Fruit fly (Drosophila melanogaster) whole organism, embryonic: Measurements from ENCODE around the gene CG6066.

Experiments
- ATbp ChIP-seq: fragments of 200-800 bp; sonication (Bioruptor generic); optimal IDR thresholded peaks from 2 replicates; lab custom pipeline; 2017; ENCODE audit warnings: missing biosample characterization, mild to moderate bottlenecking, missing genetic modification characterization, missing genetic modification reagents
- C15 ChIP-seq: fragments of 200-800 bp; sonication (Bioruptor generic); IDR thresholded peaks from 3 replicates; pipeline ENCODE4 v1.3.6; 2022; ENCODE audit warnings: missing biosample characterization, missing genetic modification characterization
- CG10209 ChIP-seq: fragments of 200-800 bp; sonication (Bioruptor generic); optimal IDR thresholded peaks from 3 replicates; lab custom pipeline; 2017; ENCODE audit warnings: missing biosample characterization, mild to moderate bottlenecking, missing genetic modification characterization, missing genetic modification reagents
- CG10321 ChIP-seq: fragments of 200-800 bp; sonication (Bioruptor generic); IDR thresholded peaks from 2 replicates; pipeline ENCODE4 v1.3.6; 2022; ENCODE audit warnings: missing biosample characterization, missing genetic modification characterization
- CG10959 ChIP-seq: fragments of 200-800 bp; sonication (Bioruptor generic); IDR thresholded peaks from 2 replicates; pipeline ENCODE4 v1.3.6; 2022; ENCODE audit warnings: missing biosample characterization, missing genetic modification characterization
- CG11504 ChIP-seq: fragments of 200-800 bp; sonication (Bioruptor generic); optimal IDR thresholded peaks from 3 replicates; lab custom pipeline; 2019; ENCODE audit warnings: missing biosample characterization, mild to moderate bottlenecking, missing genetic modification characterization, moderate library complexity
- CG12155 ChIP-seq: fragments of 200-800 bp; sonication (Bioruptor generic); optimal IDR thresholded peaks from 3 replicates; lab custom pipeline; 2016; ENCODE audit warnings: missing biosample characterization, missing genetic modification characterization
- CG1233 ChIP-seq: fragments of 200-800 bp; sonication (Bioruptor generic); optimal IDR thresholded peaks from 4 replicates; lab custom pipeline; 2018; ENCODE audit warnings: missing biosample characterization, mild to moderate bottlenecking, missing genetic modification characterization
- CG12659 ChIP-seq: fragments of 200-800 bp; sonication (Bioruptor generic); optimal IDR thresholded peaks from 3 replicates; lab custom pipeline; 2017; ENCODE audit warnings: mild to moderate bottlenecking, missing biosample characterization, missing genetic modification reagents, missing genetic modification characterization
- CG13775 ChIP-seq: fragments of 200-800 bp; sonication (Bioruptor generic); optimal IDR thresholded peaks from 3 replicates; lab custom pipeline; 2017; ENCODE audit warnings: missing biosample characterization, mild to moderate bottlenecking, missing genetic modification characterization
- CG1529 ChIP-seq: fragments of 200-800 bp; sonication (Bioruptor generic); optimal IDR thresholded peaks from 3 replicates; lab custom pipeline; 2018; ENCODE audit warnings: missing biosample characterization, missing genetic modification characterization
- CG16815 ChIP-seq: fragments of 200-800 bp; sonication (Bioruptor generic); optimal IDR thresholded peaks from 3 replicates; lab custom pipeline; 2017; ENCODE audit warnings: missing biosample characterization, mild to moderate bottlenecking, missing genetic modification characterization
- CG17385 ChIP-seq: fragments of 200-800 bp; sonication (Bioruptor generic); optimal IDR thresholded peaks from 3 replicates; lab custom pipeline; 2018; ENCODE audit warnings: missing biosample characterization, mild to moderate bottlenecking, missing genetic modification characterization
- CG18599 ChIP-seq: fragments of 200-800 bp; sonication (Bioruptor generic); optimal IDR thresholded peaks from 3 replicates; lab custom pipeline; 2017; ENCODE audit warnings: missing biosample characterization, missing genetic modification characterization, mild to moderate bottlenecking, moderate library complexity, missing genetic modification reagents
- CG18619 ChIP-seq: fragments of 200-800 bp; sonication (Bioruptor generic); optimal IDR thresholded peaks from 3 replicates; lab custom pipeline; 2017; ENCODE audit warnings: missing biosample characterization, mild to moderate bottlenecking, missing genetic modification characterization
- CG2889 ChIP-seq: fragments of 200-800 bp; sonication (Bioruptor generic); IDR thresholded peaks from 3 replicates; pipeline ENCODE4 v1.3.6; 2022; ENCODE audit warnings: missing biosample characterization, missing genetic modification characterization
- CG3065 ChIP-seq: fragments of 200-800 bp; sonication (Bioruptor generic); optimal IDR thresholded peaks from 2 replicates; lab custom pipeline; 2016; ENCODE audit warnings: missing biosample characterization, missing genetic modification characterization
- CG4707 ChIP-seq: fragments of 200-800 bp; sonication (Bioruptor generic); optimal IDR thresholded peaks from 2 replicates; lab custom pipeline; 2018; ENCODE audit warnings: missing biosample characterization, mild to moderate bottlenecking, missing genetic modification characterization, moderate library complexity
- CG4854 ChIP-seq: fragments of 200-800 bp; sonication (Bioruptor generic); optimal IDR thresholded peaks from 2 replicates; lab custom pipeline; 2016; ENCODE audit warnings: missing biosample characterization, missing genetic modification characterization, inconsistent platforms
- CG6813 ChIP-seq: fragments of 200-800 bp; sonication (Bioruptor generic); optimal IDR thresholded peaks from 2 replicates; lab custom pipeline; 2017; ENCODE audit warnings: missing biosample characterization, missing genetic modification characterization, mild to moderate bottlenecking, moderate library complexity, missing genetic modification reagents
- Chrac-16 ChIP-seq: fragments of 200-800 bp; sonication (Bioruptor generic); optimal IDR thresholded peaks from 3 replicates; lab custom pipeline; 2016; ENCODE audit warnings: missing biosample characterization, missing genetic modification characterization
- D ChIP-seq, 2 experiments: fragments of 200-800 bp in 1 of 2; fragments of >200 bp in 1 of 2; sonication (Bioruptor generic) in 1 of 2; optimal IDR thresholded peaks; 2 replicates in 1 of 2; 3 replicates in 1 of 2; lab custom pipeline; 2017; ENCODE audit warnings: mild to moderate bottlenecking in 1 of 2, missing biosample characterization in 1 of 2, missing genetic modification characterization in 1 of 2, missing genetic modification reagents in 1 of 2
- E2f2 ChIP-seq: fragments of 200-800 bp; sonication (Bioruptor generic); IDR thresholded peaks from 2 replicates; pipeline ENCODE4 v1.3.6; 2022; ENCODE audit warnings: missing biosample characterization, missing genetic modification characterization
- Eip74EF ChIP-seq, 2 experiments: fragments of 200-800 bp in 1 of 2; fragments of >200 bp in 1 of 2; sonication (Bioruptor generic) in 1 of 2; optimal IDR thresholded peaks; 2 replicates each; lab custom pipeline; 2017 to 2019; ENCODE audit warnings: missing biosample characterization in 2 of 2, missing genetic modification characterization in 2 of 2, mild to moderate bottlenecking in 1 of 2, moderate library complexity in 1 of 2
- Fer3 ChIP-seq: fragments of 200-800 bp; sonication (Bioruptor generic); optimal IDR thresholded peaks from 2 replicates; lab custom pipeline; 2018; ENCODE audit warnings: missing biosample characterization, mild to moderate bottlenecking, missing genetic modification characterization, moderate library complexity
- GATAe ChIP-seq: fragments of 200-800 bp; sonication (Bioruptor generic); conservative IDR thresholded peaks from 2 replicates; pipeline ENCODE4 v1.3.6; 2022; ENCODE audit warnings: missing biosample characterization, missing genetic modification characterization
- HLH4C ChIP-seq: fragments of 200-800 bp; sonication (Bioruptor generic); IDR thresholded peaks from 3 replicates; pipeline ENCODE4 v1.3.6; 2022; ENCODE audit warnings: missing biosample characterization, missing genetic modification characterization; ENCODE audit not compliant: partially characterized antibody
- Med ChIP-seq: fragments of 200-800 bp; sonication (Bioruptor generic); peaks from one replicate; lab custom pipeline; 2016; ENCODE audit warnings: missing biosample characterization, missing genetic modification characterization, mild to moderate bottlenecking, inconsistent platforms, moderate library complexity
- Myb ChIP-seq: fragments of 200-800 bp; sonication (Bioruptor generic); optimal IDR thresholded peaks from 2 replicates; lab custom pipeline; 2016; ENCODE audit warnings: missing biosample characterization, missing genetic modification characterization
- Nf-YB ChIP-seq: fragments of 200-800 bp; sonication (Bioruptor generic); optimal IDR thresholded peaks from 3 replicates; lab custom pipeline; 2019; ENCODE audit warnings: missing biosample characterization, mild to moderate bottlenecking, missing genetic modification characterization, moderate library complexity
- Optix ChIP-seq: fragments of 200-800 bp; sonication (Bioruptor generic); IDR thresholded peaks from 3 replicates; pipeline ENCODE4 v1.3.6; 2022; ENCODE audit warnings: missing biosample characterization, missing genetic modification characterization
- Sin3A ChIP-seq: fragments of >200 bp; optimal IDR thresholded peaks from 2 replicates; lab custom pipeline; 2018
- abd-A ChIP-seq: fragments of 200-800 bp; sonication (Bioruptor generic); optimal IDR thresholded peaks from 3 replicates; lab custom pipeline; 2019; ENCODE audit warnings: missing biosample characterization, mild to moderate bottlenecking, missing genetic modification characterization, moderate library complexity
- ara ChIP-seq: fragments of 200-800 bp; sonication (Bioruptor generic); IDR thresholded peaks from 2 replicates; pipeline ENCODE4 v1.3.6; 2022; ENCODE audit warnings: missing biosample characterization, missing genetic modification characterization
- da ChIP-seq: fragments of 200-800 bp; sonication (Bioruptor generic); optimal IDR thresholded peaks from 2 replicates; lab custom pipeline; 2016; ENCODE audit warnings: missing biosample characterization, missing genetic modification characterization
- disco-r ChIP-seq: fragments of 200-800 bp; sonication (Bioruptor generic); optimal IDR thresholded peaks from 2 replicates; lab custom pipeline; 2016; ENCODE audit warnings: missing biosample characterization, missing genetic modification characterization
- dmrt11E ChIP-seq: fragments of 200-800 bp; sonication (Bioruptor generic); optimal IDR thresholded peaks from 3 replicates; lab custom pipeline; 2018; ENCODE audit warnings: missing biosample characterization, mild to moderate bottlenecking, missing genetic modification characterization, moderate library complexity
- emc ChIP-seq: fragments of 200-800 bp; sonication (Bioruptor generic); optimal IDR thresholded peaks from 2 replicates; lab custom pipeline; 2016; ENCODE audit warnings: missing biosample characterization, missing genetic modification characterization
- fu2 ChIP-seq: fragments of 200-800 bp; sonication (Bioruptor generic); optimal IDR thresholded peaks from 2 replicates; lab custom pipeline; 2016; ENCODE audit warnings: missing biosample characterization, missing genetic modification characterization
- hkb ChIP-seq, 2 experiments: fragments of 200-800 bp in 1 of 2; fragments of >200 bp in 1 of 2; sonication (Bioruptor generic) in 1 of 2; IDR thresholded peaks in 1 of 2; optimal IDR thresholded peaks in 1 of 2; 2 replicates each; pipeline versions ENCODE4 v1.3.6 to Lab custom; 2017 to 2022; ENCODE audit warnings: missing biosample characterization in 1 of 2, missing genetic modification characterization in 1 of 2
- sc ChIP-seq, 3 experiments: fragments of >200 bp in 2 of 3; fragments of 200-800 bp in 1 of 3; sonication (Bioruptor generic) in 1 of 3; optimal IDR thresholded peaks; 2 replicates in 2 of 3; 3 replicates in 1 of 3; lab custom pipeline; 2017; ENCODE audit warnings: mild to moderate bottlenecking in 1 of 3, missing biosample characterization in 1 of 3, missing genetic modification characterization in 1 of 3, missing genetic modification reagents in 1 of 3
- slbo ChIP-seq: fragments of 200-800 bp; sonication (Bioruptor generic); IDR thresholded peaks from 2 replicates; pipeline ENCODE4 v1.3.6; 2022; ENCODE audit warnings: missing biosample characterization, missing genetic modification characterization
- tin ChIP-seq: fragments of 200-800 bp; sonication (Bioruptor generic); optimal IDR thresholded peaks from 3 replicates; lab custom pipeline; 2016; ENCODE audit warnings: missing biosample characterization, missing genetic modification characterization
- tll ChIP-seq, 2 experiments: fragments of 200-800 bp in 1 of 2; fragments of >200 bp in 1 of 2; sonication (Bioruptor generic) in 1 of 2; optimal IDR thresholded peaks; 2 replicates each; lab custom pipeline; 2017 to 2019; ENCODE audit warnings: missing biosample characterization in 2 of 2, missing genetic modification characterization in 2 of 2, mild to moderate bottlenecking in 1 of 2, moderate library complexity in 1 of 2
- vvl ChIP-seq: fragments of 200-800 bp; sonication (Bioruptor generic); IDR thresholded peaks from 2 replicates; pipeline ENCODE4 v1.3.6; 2022; ENCODE audit warnings: missing biosample characterization, missing genetic modification characterization

CG6066 gene

dm6 chr3R:27135692-27136641, 19.5 kb upstream of the CG6066 start (continued):
- peak; percentile 43; the same call in 1 of the 2 replicates for TF ChIP-seq vvl (GFP tag; lab: Robert Waterston, UW)
- TF ChIP-seq abd-A (tag; lab: Kevin White, UChicago): no peak
- TF ChIP-seq CG11504 (tag; lab: Kevin White, UChicago): peak; percentile 53
- TF ChIP-seq CG13775 (GFP tag; lab: Kevin White, UChicago): peak; percentile 29
- 0 out of 2 replicates have a peak, but pooled peaks have one; percentile 12 for TF ChIP-seq CG10321 (GFP tag; lab: Robert Waterston, UW)
- TF ChIP-seq hkb (optimal IDR thresholded peaks at IDR 0.05; lab: Kevin White, UChicago): no peak
- TF ChIP-seq hkb (GFP tag; IDR thresholded peaks at IDR 0.05; lab: Robert Waterston, UW): peak; percentile 61; the same call in 1 of the 2 replicates
- TF ChIP-seq Optix (GFP tag; lab: Robert Waterston, UW): peak; percentile 50; the same call in 1 of the 3 replicates
- TF ChIP-seq Myb: peak; percentile 15
- peak; percentile 43; the same call in 1 of the 2 replicates for TF ChIP-seq E2f2 (GFP tag; lab: Robert Waterston, UW)
- TF ChIP-seq da (GFP tag; lab: Kevin White, UChicago): no peak
- peak; percentile 43 for TF ChIP-seq CG3065 (GFP tag; lab: Kevin White, UChicago)
- peak; percentile 41 for TF ChIP-seq Fer3 (tag; lab: Kevin White, UChicago)
- TF ChIP-seq CG12155 (GFP tag; lab: Kevin White, UChicago): peak; percentile 16
- peak; percentile 88 for TF ChIP-seq CG6813 (GFP tag; lab: Kevin White, UChicago)
- TF ChIP-seq Eip74EF (GFP tag; optimal IDR thresholded peaks at IDR 0.05; lab: Kevin White, UChicago): peak in 1 of 2 experiments; percentile 73
- peak; percentile 14 for TF ChIP-seq CG16815 (GFP tag; lab: Kevin White, UChicago)
- peak; percentile 51 for TF ChIP-seq Nf-YB (GFP tag; lab: Kevin White, UChicago)
- peak; percentile 59 for TF ChIP-seq CG18599 (GFP tag; lab: Kevin White, UChicago)
- peak; percentile 88 for TF ChIP-seq CG1233 (GFP tag; lab: Kevin White, UChicago)
- peak; percentile 50; the same call in 1 of the 2 replicates for TF ChIP-seq CG10959 (GFP tag; lab: Robert Waterston, UW)
- TF ChIP-seq disco-r: peak; percentile 9
- TF ChIP-seq CG4854 (GFP tag; lab: Kevin White, UChicago): peak; percentile 57
- TF ChIP-seq CG1529 (GFP tag; lab: Kevin White, UChicago): peak; percentile 78
- peak in 1 of 2 experiments; percentile 42 for TF ChIP-seq tll (GFP tag; optimal IDR thresholded peaks at IDR 0.05; lab: Kevin White, UChicago)
- peak; percentile 88 for TF ChIP-seq ATbp (GFP tag; lab: Kevin White, UChicago)
- TF ChIP-seq CG18619 (GFP tag; lab: Kevin White, UChicago): peak; percentile 62
- no peak for TF ChIP-seq sc (optimal IDR thresholded peaks at IDR 0.05; lab: Kevin White, UChicago)
- peak; percentile 75 for TF ChIP-seq sc (GFP tag; optimal IDR thresholded peaks at IDR 0.05; lab: Kevin White, UChicago)
- peak; percentile 55 for TF ChIP-seq CG4707
- TF ChIP-seq emc (GFP tag; lab: Kevin White, UChicago): no peak
- no peak for TF ChIP-seq slbo (GFP tag; lab: Robert Waterston, UW)
- TF ChIP-seq CG17385: peak; percentile 54
- no peak for TF ChIP-seq Chrac-16 (GFP tag; lab: Kevin White, UChicago)
- no peak for TF ChIP-seq CG2889 (GFP tag; lab: Robert Waterston, UW)
- no peak for TF ChIP-seq Sin3A (lab: Kevin White, UChicago)
- TF ChIP-seq ara (GFP tag; lab: Robert Waterston, UW): peak; percentile 84
- TF ChIP-seq HLH4C: no peak
- TF ChIP-seq GATAe: peak; percentile 67
- TF ChIP-seq Med (GFP tag; lab: Kevin White, UChicago): peak; percentile 92
- TF ChIP-seq fu2 (GFP tag; lab: Kevin White, UChicago): no peak
- TF ChIP-seq C15: no peak
- peak; percentile 85 for TF ChIP-seq dmrt11E (tag; lab: Kevin White, UChicago)
- TF ChIP-seq CG10209 (GFP tag; lab: Kevin White, UChicago): peak; percentile 82
- TF ChIP-seq D (optimal IDR thresholded peaks at IDR 0.05; lab: Kevin White, UChicago): no peak
- TF ChIP-seq D (GFP tag; optimal IDR thresholded peaks at IDR 0.05; lab: Kevin White, UChicago): peak; percentile 80
- TF ChIP-seq CG12659: peak; percentile 46
- peak; percentile 13 for TF ChIP-seq tin (GFP tag; lab: Kevin White, UChicago)
